Worm (Caenorhabditis elegans): ENCODE data around the gene F32D8.4.

- no peak for TF ChIP-seq nhr-76 (tag; optimal IDR thresholded peaks at IDR 0.05)
- TF ChIP-seq nhr-12 (tag; optimal IDR thresholded peaks at IDR 0.05): no peak
- TF ChIP-seq mab-5 (tag; optimal IDR thresholded peaks at IDR 0.05): no peak
- TF ChIP-seq unc-62 (GFP tag; optimal IDR thresholded peaks at IDR 0.05): no peak
- TF ChIP-seq elt-1 (tag; optimal IDR thresholded peaks at IDR 0.05; ENCODE audit: borderline replicate concordance, insufficient read depth): no peak
- no peak for TF ChIP-seq ces-1 (GFP tag; optimal IDR thresholded peaks at IDR 0.05)
- no peak for TF ChIP-seq snpc-4 (tag; optimal IDR thresholded peaks at IDR 0.05)
- no peak for TF ChIP-seq flh-1 (GFP tag; optimal IDR thresholded peaks at IDR 0.05)
- no peak for TF ChIP-seq mep-1 (tag; optimal IDR thresholded peaks at IDR 0.05)
- no peak for TF ChIP-seq hlh-1 (tag; optimal IDR thresholded peaks at IDR 0.05)
- no peak for TF ChIP-seq nhr-28 (tag; optimal IDR thresholded peaks at IDR 0.05)
- no peak for TF ChIP-seq ceh-39 (tag; optimal IDR thresholded peaks at IDR 0.05)
- no peak for TF ChIP-seq M03D4.4 (tag; optimal IDR thresholded peaks at IDR 0.05)
- TF ChIP-seq sem-2 (GFP tag; optimal IDR thresholded peaks at IDR 0.05): no peak
Observed at ce11 chrV:10936681-10937080, 43.3 kb upstream of the F32D8.4 start, which contains the start of gene F17C11.12.

Data from whole organism, mixed stage, embryonic.